Worm (Caenorhabditis elegans) whole organism, L3 larva: ENCODE measurements around the gene C15H7.3.
A peak's percentile ranks its signal among the peaks of the same experiment; 100 is the strongest.

ENCODE experiments used
- R02D3.7 ChIP-seq: fragments of 150-350 bp; optimal IDR thresholded peaks from 2 replicates; lab custom pipeline; 2014; ENCODE audit warnings: missing biosample characterization, missing genetic modification characterization
- aly-2 ChIP-seq: fragments of 150-350 bp; optimal IDR thresholded peaks from 2 replicates; lab custom pipeline; 2014; ENCODE audit warnings: missing biosample characterization, missing genetic modification characterization
- ceh-16 ChIP-seq: sonication (generic microtip); optimal IDR thresholded peaks from 2 replicates; lab custom pipeline; 2017; ENCODE audit warnings: missing biosample characterization, missing genetic modification characterization
- ceh-28 ChIP-seq: fragments of 150-350 bp; optimal IDR thresholded peaks from 2 replicates; lab custom pipeline; 2014; ENCODE audit warnings: missing biosample characterization, missing genetic modification reagents, missing genetic modification characterization
- ceh-9 ChIP-seq: sonication (generic microtip); optimal IDR thresholded peaks from 2 replicates; lab custom pipeline; 2018; ENCODE audit warnings: missing biosample characterization, missing genetic modification characterization
- daf-12 ChIP-seq: fragments of 150-350 bp; optimal IDR thresholded peaks from 2 replicates; lab custom pipeline; 2014; ENCODE audit warnings: missing biosample characterization, missing genetic modification reagents, missing genetic modification characterization
- egl-27 ChIP-seq: sonication (generic microtip); optimal IDR thresholded peaks from 4 replicates; lab custom pipeline; 2017; ENCODE audit warnings: missing biosample characterization, missing genetic modification reagents, missing genetic modification characterization
- egl-5 ChIP-seq: fragments of 150-350 bp; optimal IDR thresholded peaks from 2 replicates; lab custom pipeline; 2017; ENCODE audit warnings: missing biosample characterization, missing genetic modification reagents, missing genetic modification characterization, inconsistent platforms
- elt-1 ChIP-seq: fragments of 150-350 bp; optimal IDR thresholded peaks from 2 replicates; lab custom pipeline; 2014; ENCODE audit warnings: missing biosample characterization, missing genetic modification characterization
- elt-2 ChIP-seq: sonication (generic microtip); optimal IDR thresholded peaks from 2 replicates; lab custom pipeline; 2016; ENCODE audit warnings: missing genetic modification reagents, mild to moderate bottlenecking, missing genetic modification characterization, missing compliant biosample characterization
- elt-3 ChIP-seq, 3 experiments: fragments of 150-350 bp in 1 of 3; sonication (generic microtip) in 2 of 3; optimal IDR thresholded peaks; 2 replicates in 2 of 3; 4 replicates in 1 of 3; lab custom pipeline; 2014 to 2017; ENCODE audit warnings: missing biosample characterization in 3 of 3, missing genetic modification characterization in 3 of 3
- eor-1 ChIP-seq, 2 experiments: fragments of 150-350 bp; optimal IDR thresholded peaks; 2 replicates each; lab custom pipeline; 2014 to 2018; ENCODE audit warnings: missing biosample characterization in 2 of 2, missing genetic modification characterization in 2 of 2
- fkh-10 ChIP-seq: sonication (generic microtip); optimal IDR thresholded peaks from 2 replicates; lab custom pipeline; 2017; ENCODE audit warnings: missing biosample characterization, missing genetic modification reagents, missing genetic modification characterization
- hmg-11 ChIP-seq: sonication (generic microtip); optimal IDR thresholded peaks from 2 replicates; lab custom pipeline; 2016; ENCODE audit warnings: missing genetic modification characterization, missing compliant biosample characterization
- lin-15B ChIP-seq: fragments of 150-350 bp; optimal IDR thresholded peaks from 2 replicates; lab custom pipeline; 2014; ENCODE audit warnings: missing biosample characterization, missing genetic modification characterization
- lin-39 ChIP-seq: fragments of 150-350 bp; optimal IDR thresholded peaks from 2 replicates; lab custom pipeline; 2018; ENCODE audit warnings: missing biosample characterization, missing genetic modification reagents, missing genetic modification characterization
- lsy-12 ChIP-seq: sonication (generic microtip); optimal IDR thresholded peaks from 2 replicates; lab custom pipeline; 2016; ENCODE audit warnings: mild to moderate bottlenecking, missing genetic modification characterization, missing compliant biosample characterization
- mdl-1 ChIP-seq: fragments of 150-350 bp; optimal IDR thresholded peaks from 2 replicates; lab custom pipeline; 2014; ENCODE audit warnings: missing biosample characterization, missing genetic modification characterization
- mml-1 ChIP-seq: fragments of 150-350 bp; sonication (generic microtip); optimal IDR thresholded peaks from 3 replicates; lab custom pipeline; 2014; ENCODE audit warnings: missing biosample characterization, missing genetic modification characterization
- nfya-1 ChIP-seq: sonication (generic microtip); optimal IDR thresholded peaks from 2 replicates; lab custom pipeline; 2017; ENCODE audit warnings: missing genetic modification characterization, mild to moderate bottlenecking, missing compliant biosample characterization, antibody characterized with exemption, moderate library complexity; ENCODE audit not compliant: insufficient read depth
- nhr-11 ChIP-seq: fragments of 150-350 bp; optimal IDR thresholded peaks from 2 replicates; lab custom pipeline; 2014; ENCODE audit warnings: missing biosample characterization, missing genetic modification characterization
- nhr-12 ChIP-seq: fragments of 150-350 bp; optimal IDR thresholded peaks from 2 replicates; lab custom pipeline; 2014; ENCODE audit warnings: missing biosample characterization, missing genetic modification characterization
- nhr-23 ChIP-seq: fragments of 150-350 bp; optimal IDR thresholded peaks from 2 replicates; lab custom pipeline; 2014; ENCODE audit warnings: missing biosample characterization, missing genetic modification reagents, missing genetic modification characterization
- nhr-237 ChIP-seq: fragments of 150-350 bp; optimal IDR thresholded peaks from 2 replicates; lab custom pipeline; 2014; ENCODE audit warnings: missing biosample characterization, missing genetic modification characterization
- nhr-25 ChIP-seq: sonication (generic microtip); optimal IDR thresholded peaks from 2 replicates; lab custom pipeline; 2017; ENCODE audit warnings: missing biosample characterization, missing genetic modification characterization
- nhr-28 ChIP-seq: fragments of 150-350 bp; optimal IDR thresholded peaks from 2 replicates; lab custom pipeline; 2014; ENCODE audit warnings: missing biosample characterization, missing genetic modification characterization
- nhr-43 ChIP-seq: sonication (generic microtip); optimal IDR thresholded peaks from 2 replicates; lab custom pipeline; 2016; ENCODE audit warnings: mild to moderate bottlenecking, missing genetic modification characterization, missing compliant biosample characterization; ENCODE audit not compliant: poor library complexity, severe bottlenecking
- nhr-76 ChIP-seq: fragments of 150-350 bp; sonication (generic microtip); optimal IDR thresholded peaks from 5 replicates; lab custom pipeline; 2014; ENCODE audit warnings: missing biosample characterization, missing genetic modification characterization
- nhr-77 ChIP-seq: fragments of 150-350 bp; optimal IDR thresholded peaks from 2 replicates; lab custom pipeline; 2014; ENCODE audit warnings: missing biosample characterization, missing genetic modification characterization
- pha-4 ChIP-seq: fragments of 150-350 bp; optimal IDR thresholded peaks from 2 replicates; lab custom pipeline; 2014; ENCODE audit warnings: missing biosample characterization, missing genetic modification reagents, missing genetic modification characterization
- pqm-1 ChIP-seq: fragments of 150-350 bp; optimal IDR thresholded peaks from 2 replicates; lab custom pipeline; 2017; ENCODE audit warnings: missing biosample characterization, missing genetic modification characterization, inconsistent platforms
- skn-1 ChIP-seq: fragments of 150-350 bp; optimal IDR thresholded peaks from 2 replicates; lab custom pipeline; 2014; ENCODE audit warnings: missing biosample characterization, missing genetic modification characterization
- snpc-4 ChIP-seq: fragments of 150-350 bp; optimal IDR thresholded peaks from 2 replicates; lab custom pipeline; 2014; ENCODE audit warnings: missing biosample characterization, missing genetic modification characterization
- unc-62 ChIP-seq: fragments of 150-350 bp; sonication (generic microtip); optimal IDR thresholded peaks from 4 replicates; lab custom pipeline; 2014; ENCODE audit warnings: missing biosample characterization, missing genetic modification reagents, missing genetic modification characterization
- ztf-11 ChIP-seq: fragments of 150-350 bp; optimal IDR thresholded peaks from 2 replicates; lab custom pipeline; 2014; ENCODE audit warnings: missing biosample characterization, missing genetic modification characterization

C15H7.3 gene

DNA sequence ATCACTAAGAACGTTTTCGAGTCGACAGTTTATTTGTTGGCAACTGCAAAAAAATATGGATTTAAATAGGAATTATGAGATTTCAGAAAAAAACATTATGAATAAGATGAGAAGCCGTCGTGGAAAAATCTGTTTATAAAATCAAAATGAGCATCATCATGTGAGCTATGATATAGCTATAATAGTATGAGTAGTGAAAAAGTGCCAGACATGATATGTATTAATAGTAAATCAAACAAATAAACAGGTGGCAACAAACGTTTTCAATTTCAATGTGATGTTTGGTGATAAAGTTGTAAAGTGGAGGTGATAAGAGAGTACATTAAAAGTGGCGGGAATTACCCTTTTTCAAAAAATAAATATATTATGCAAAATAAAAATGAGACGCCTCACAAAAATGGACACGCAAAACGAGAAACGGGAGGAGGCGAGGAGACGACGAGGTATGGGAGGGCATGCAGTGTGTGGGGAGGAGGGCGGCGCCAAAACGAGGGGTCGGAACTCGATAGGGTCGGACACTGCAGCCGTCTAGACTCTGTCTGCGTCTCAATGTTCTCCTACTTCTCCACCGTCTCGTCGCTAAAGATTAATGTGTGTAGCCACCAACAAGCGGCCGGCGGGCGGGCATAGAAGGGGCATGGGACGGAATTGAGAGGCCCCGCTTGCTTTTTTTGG is 16.0 kb upstream of the C15H7.3 start, which contains the start of gene C07A9.9 (continued):
- TF ChIP-seq nhr-77 (tag; lab: Kevin White, UChicago) = no peak
- TF ChIP-seq snpc-4 (tag; lab: Kevin White, UChicago) = peak; percentile 53
- no peak for TF ChIP-seq nhr-76
- TF ChIP-seq ceh-28 (tag; lab: Kevin White, UChicago) = peak; percentile 31
- TF ChIP-seq ceh-9 (tag; lab: Kevin White, UChicago) = no peak
- no peak for TF ChIP-seq nhr-237 (tag; lab: Kevin White, UChicago)
- no peak for TF ChIP-seq daf-12 (tag; lab: Kevin White, UChicago)
- TF ChIP-seq unc-62 (GFP tag; lab: Kevin White, UChicago) = peak; percentile 31
- TF ChIP-seq mml-1 (tag; lab: Kevin White, UChicago) = no peak
- peak; percentile 32 for TF ChIP-seq lin-15B (tag; lab: Kevin White, UChicago)
- peak; percentile 39 for TF ChIP-seq egl-27 (tag; lab: Kevin White, UChicago)
- TF ChIP-seq eor-1 (tag; optimal IDR thresholded peaks at IDR 0.05; lab: Kevin White, UChicago) = no peak
- TF ChIP-seq lin-39 = peak; percentile 97
- TF ChIP-seq ztf-11 (tag; lab: Kevin White, UChicago) = no peak
- peak; percentile 63 for TF ChIP-seq elt-1 (tag; lab: Kevin White, UChicago)
- peak; percentile 70 for TF ChIP-seq pha-4 (tag; lab: Kevin White, UChicago)
- no peak for TF ChIP-seq ceh-16
- TF ChIP-seq elt-3 (tag; optimal IDR thresholded peaks at IDR 0.05; lab: Kevin White, UChicago) = no peak
- TF ChIP-seq nhr-11 (tag; lab: Kevin White, UChicago) = no peak
- TF ChIP-seq egl-5 (tag; lab: Kevin White, UChicago) = peak; percentile 27
- no peak for TF ChIP-seq R02D3.7 (tag; lab: Kevin White, UChicago)

DNA sequence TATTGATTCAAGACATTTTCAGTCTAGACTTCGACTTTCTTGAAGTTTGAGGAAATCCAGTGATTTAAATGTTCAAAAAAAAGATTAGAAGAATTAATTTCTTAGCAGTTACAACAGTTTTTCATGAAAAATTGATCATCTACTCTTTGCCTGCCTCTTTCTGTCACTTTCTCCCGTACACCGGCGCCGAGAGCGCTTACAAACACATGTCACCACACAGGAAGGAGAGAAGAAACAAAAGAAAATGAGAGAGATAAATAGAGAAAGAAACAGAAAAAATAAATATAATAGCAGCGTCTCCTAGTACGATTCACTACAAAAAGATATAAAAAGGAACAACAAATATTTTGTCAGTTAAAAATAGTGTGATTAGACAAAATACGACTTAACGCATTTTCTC is 14.9 kb upstream of the C15H7.3 start:
- TF ChIP-seq nhr-25 = peak; percentile 19
- TF ChIP-seq aly-2 (tag; lab: Kevin White, UChicago) = no peak
- TF ChIP-seq nhr-23 (tag; lab: Kevin White, UChicago) = peak; percentile 5
- TF ChIP-seq elt-2 (tag; lab: Kevin White, UChicago) = no peak
- TF ChIP-seq lin-39 = no peak
- no peak for TF ChIP-seq ceh-28 (tag; lab: Kevin White, UChicago)
- peak; percentile 14 for TF ChIP-seq nfya-1 (tag; lab: Kevin White, UChicago)
- TF ChIP-seq pha-4 (tag; lab: Kevin White, UChicago) = peak; percentile 77

DNA sequence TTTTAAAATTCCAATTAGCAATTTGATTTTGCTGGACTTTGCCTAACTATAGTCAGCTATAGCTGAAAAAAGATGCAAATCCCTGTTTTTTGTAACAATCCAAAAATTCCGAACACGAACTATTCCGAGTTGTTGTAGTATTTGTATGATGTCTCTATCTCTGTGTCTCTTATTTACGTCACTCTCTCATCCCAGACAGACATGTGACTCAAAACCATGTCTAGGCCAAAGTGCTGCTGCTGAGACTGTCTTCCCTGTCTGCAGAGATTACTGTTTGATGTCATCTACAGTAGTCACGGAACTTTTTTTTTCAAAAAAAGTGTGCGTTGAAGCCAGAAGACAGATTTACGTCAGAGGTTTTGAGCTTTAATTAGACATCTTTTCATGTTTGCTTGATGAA is 14.5 kb upstream of the C15H7.3 start:
- TF ChIP-seq nhr-25 (peak; percentile 64), nhr-23 (tag; lab: Kevin White, UChicago) (peak; percentile 67), nhr-237 (tag; lab: Kevin White, UChicago) (no peak), pha-4 (tag; lab: Kevin White, UChicago) (peak; percentile 13)

DNA sequence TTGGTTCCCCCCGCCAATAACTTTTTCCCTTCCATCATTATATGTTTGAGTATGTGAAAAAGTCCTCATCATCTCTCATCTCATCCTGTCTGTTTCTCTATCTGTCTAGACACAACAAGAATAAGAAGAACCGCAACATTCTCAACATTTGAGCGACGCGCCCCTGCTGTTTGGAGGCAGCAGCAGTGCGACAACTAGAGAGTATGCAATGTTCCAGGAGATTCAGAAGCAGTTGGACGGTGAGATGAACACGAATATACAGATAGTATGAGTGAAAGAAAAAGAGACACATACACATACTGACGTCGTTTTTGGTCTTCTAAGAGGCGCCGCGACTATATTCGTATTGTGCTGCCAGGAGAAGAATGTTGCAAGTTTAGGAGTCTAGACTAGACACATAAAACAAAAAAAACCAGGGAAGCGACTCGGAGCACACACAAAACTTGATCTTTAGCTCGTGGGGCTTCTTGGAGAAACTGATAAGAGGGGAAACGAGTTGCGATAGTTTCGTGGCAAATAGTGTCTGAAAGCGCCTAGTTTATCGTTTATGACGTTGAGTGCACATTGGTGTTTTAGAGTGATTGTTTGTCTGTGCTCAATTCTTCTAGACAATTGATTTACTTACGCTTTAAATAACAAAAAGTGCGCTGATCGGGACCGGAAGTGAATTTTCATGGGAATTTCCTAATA is 13.9 kb upstream of the C15H7.3 start:
- no peak for TF ChIP-seq skn-1
- no peak for TF ChIP-seq nhr-237 (tag; lab: Kevin White, UChicago)
- peak; percentile 64 for TF ChIP-seq nfya-1 (tag; lab: Kevin White, UChicago)
- TF ChIP-seq nhr-25 = peak; percentile 45
- TF ChIP-seq nhr-12 = no peak
- TF ChIP-seq nhr-23 (tag; lab: Kevin White, UChicago) = peak; percentile 9
- peak; percentile 85 for TF ChIP-seq elt-2 (tag; lab: Kevin White, UChicago)
- TF ChIP-seq lin-15B (tag; lab: Kevin White, UChicago) = peak; percentile 38
- peak; percentile 45 for TF ChIP-seq egl-5 (tag; lab: Kevin White, UChicago)
- TF ChIP-seq lin-39 = peak; percentile 62
- peak; percentile 41 for TF ChIP-seq fkh-10 (GFP tag; lab: Kevin White, UChicago)
- TF ChIP-seq hmg-11 (tag; lab: Kevin White, UChicago) = peak; percentile 26
- peak; percentile 5 for TF ChIP-seq lsy-12 (tag; lab: Kevin White, UChicago)
- TF ChIP-seq unc-62 (GFP tag; lab: Kevin White, UChicago) = peak; percentile 57
- peak; percentile 4 for TF ChIP-seq R02D3.7 (tag; lab: Kevin White, UChicago)
- peak; percentile 80 for TF ChIP-seq pqm-1 (tag; lab: Kevin White, UChicago)
- TF ChIP-seq nhr-28 = no peak
- TF ChIP-seq mdl-1 (tag; lab: Kevin White, UChicago) = peak; percentile 14
- TF ChIP-seq nhr-43 = peak; percentile 42
- TF ChIP-seq, all 47 proteins: peak for 15
